Worm (Caenorhabditis elegans): ENCODE measurements around the gene znf-593.
A peak's percentile ranks its signal among the peaks of the same experiment; 100 is the strongest.

The znf-593 gene

DNA sequence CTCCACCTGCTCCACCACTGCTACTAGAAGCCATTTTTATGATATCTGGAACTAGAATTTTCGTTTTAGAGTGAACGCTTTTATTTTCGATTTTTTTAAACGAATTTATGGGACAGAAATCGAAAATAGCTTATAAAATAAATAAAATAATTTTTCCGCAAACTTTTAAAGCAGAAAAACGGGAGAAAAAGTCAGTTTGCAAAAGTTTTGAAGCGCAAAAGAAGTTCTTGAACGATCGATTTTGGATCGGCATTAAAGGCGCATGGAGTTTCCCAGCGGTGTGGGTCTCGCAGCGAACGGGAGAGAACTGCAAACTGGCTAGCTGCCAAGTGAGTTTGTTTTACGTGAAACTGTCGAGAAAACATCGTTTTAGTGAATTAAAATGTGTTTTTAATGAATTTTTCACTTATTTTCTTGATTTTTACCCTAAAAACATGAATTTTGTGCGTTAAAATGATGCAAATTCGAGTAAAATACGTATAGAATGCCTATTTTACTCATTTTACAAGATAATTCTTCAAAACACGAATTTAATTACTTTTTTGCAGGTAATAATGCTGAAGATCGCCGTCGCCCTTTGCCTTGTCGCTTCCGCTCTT, 1.8 kb upstream of the znf-593 start, which contains the start of the genes ccf-1 and trap-4 (continued):
- TF ChIP-seq duxl-1 (tag; optimal IDR thresholded peaks at IDR 0.05; ENCODE audit: poor library complexity): no peak
- no peak for TF ChIP-seq cey-2 (tag; optimal IDR thresholded peaks at IDR 0.05; ENCODE audit: borderline replicate concordance, insufficient read depth)
- TF ChIP-seq madf-9 (GFP tag; conservative IDR thresholded peaks at IDR 0.05): no peak
- TF ChIP-seq pha-4 (GFP tag; IDR thresholded peaks at IDR 0.05): no peak
- no peak for TF ChIP-seq pha-4 (tag; optimal IDR thresholded peaks at IDR 0.05)
- no peak for TF ChIP-seq nhr-42 (GFP tag; IDR thresholded peaks at IDR 0.05)
- no peak for TF ChIP-seq php-3 (GFP tag; IDR thresholded peaks at IDR 0.05)
- no peak for TF ChIP-seq nhr-6 (tag; optimal IDR thresholded peaks at IDR 0.05)
- no peak for TF ChIP-seq zag-1 (tag; optimal IDR thresholded peaks at IDR 0.05)
- no peak for TF ChIP-seq F26F4.8 (GFP tag; conservative IDR thresholded peaks at IDR 0.05)
- TF ChIP-seq ceh-62 (tag; optimal IDR thresholded peaks at IDR 0.05): no peak
- no peak for TF ChIP-seq aly-2 (tag; optimal IDR thresholded peaks at IDR 0.05)
- TF ChIP-seq Y48G9A.11 (GFP tag; IDR thresholded peaks at IDR 0.05): no peak
- no peak for TF ChIP-seq D1046.2 (GFP tag; IDR thresholded peaks at IDR 0.05)
- TF ChIP-seq Y5F2A.4 (GFP tag; optimal IDR thresholded peaks at IDR 0.05): no peak
- TF ChIP-seq dve-1 (tag; optimal IDR thresholded peaks at IDR 0.05; ENCODE audit: insufficient read depth): peak; percentile 72
- no peak for TF ChIP-seq ceh-82 (tag; optimal IDR thresholded peaks at IDR 0.05)
- TF ChIP-seq pqm-1 (tag; optimal IDR thresholded peaks at IDR 0.05): no peak
- no peak for TF ChIP-seq ZK546.5 (tag; optimal IDR thresholded peaks at IDR 0.05)
- TF ChIP-seq mxl-2 (GFP tag; conservative IDR thresholded peaks at IDR 0.05): no peak
- no peak for TF ChIP-seq attf-4 (tag; optimal IDR thresholded peaks at IDR 0.05)
- peak; percentile 36 for TF ChIP-seq aha-1 (tag)
- no peak for TF ChIP-seq ama-1 (optimal IDR thresholded peaks at IDR 0.05)
- no peak for TF ChIP-seq nhr-111 (GFP tag; optimal IDR thresholded peaks at IDR 0.05)
- no peak for TF ChIP-seq nhr-102 (tag; optimal IDR thresholded peaks at IDR 0.05)
- TF ChIP-seq ztf-7 (tag; optimal IDR thresholded peaks at IDR 0.05): no peak
- no peak for TF ChIP-seq ceh-32 (tag; optimal IDR thresholded peaks at IDR 0.05; ENCODE audit: poor library complexity)
- TF ChIP-seq saeg-2 (GFP tag; IDR thresholded peaks at IDR 0.05): no peak
- no peak for TF ChIP-seq mdt-29 (GFP tag; IDR thresholded peaks at IDR 0.05)
- TF ChIP-seq ctbp-1 (GFP tag; IDR thresholded peaks at IDR 0.05): no peak
- TF ChIP-seq zip-2 (tag; optimal IDR thresholded peaks at IDR 0.05): no peak
- TF ChIP-seq jun-1 (tag; optimal IDR thresholded peaks at IDR 0.05): no peak
- no peak for TF ChIP-seq zfp-2 (tag; optimal IDR thresholded peaks at IDR 0.05)
- TF ChIP-seq dmd-8 (GFP tag; IDR thresholded peaks at IDR 0.05): no peak
- TF ChIP-seq hmg-1.1 (GFP tag; IDR thresholded peaks at IDR 0.05): no peak
- no peak for TF ChIP-seq egl-43 (GFP tag; IDR thresholded peaks at IDR 0.05)
- TF ChIP-seq nhr-28 (tag; optimal IDR thresholded peaks at IDR 0.05): peak; percentile 32
- peak; percentile 22 for TF ChIP-seq hlh-30 (tag; optimal IDR thresholded peaks at IDR 0.05; ENCODE audit: insufficient read depth)

DNA sequence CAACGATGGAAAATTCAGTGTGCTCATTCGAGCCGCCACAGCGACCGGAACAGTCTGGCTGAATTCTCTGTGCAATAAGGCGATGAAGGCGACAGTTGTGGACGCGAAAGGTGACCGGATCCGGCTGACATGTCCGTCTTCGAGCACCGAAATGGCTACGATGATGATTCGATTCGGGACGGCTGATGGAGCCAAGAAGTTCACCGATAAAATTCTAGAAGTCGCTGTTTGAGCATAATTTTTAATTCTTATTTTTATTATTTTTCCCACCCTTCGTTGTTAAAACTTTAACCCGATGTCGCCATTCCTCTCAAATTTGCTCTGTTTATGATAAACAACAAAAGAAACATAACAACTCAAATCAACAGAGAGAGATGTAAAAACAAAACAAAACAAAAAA, 994 bp downstream of the znf-593 start:
- TF ChIP-seq cey-2 (tag; optimal IDR thresholded peaks at IDR 0.05; ENCODE audit: borderline replicate concordance, insufficient read depth): no peak
- peak; percentile 45 for TF ChIP-seq mes-2 (tag; optimal IDR thresholded peaks at IDR 0.05; ENCODE audit: poor library complexity, severe bottlenecking)
- peak; percentile 9 for TF ChIP-seq aha-1 (tag)
- TF ChIP-seq attf-4 (tag; optimal IDR thresholded peaks at IDR 0.05): no peak
- 0 out of 2 replicates have a peak, but pooled peaks have one; percentile 25 for TF ChIP-seq lin-38 (GFP tag; IDR thresholded peaks at IDR 0.05)
